Fruit fly (Drosophila melanogaster): ENCODE results near the gene Gr66a.

Gene Gr66a

dm6 chr3L:8338921-8339320 lies 32.1 kb upstream of the Gr66a start, which contains the start of gene Pex2 (continued):
- TF ChIP-seq Deaf1 (tag; optimal IDR thresholded peaks at IDR 0.05) (no peak), CG7786 (GFP tag; optimal IDR thresholded peaks at IDR 0.05) (no peak), CG15514 (GFP tag; optimal IDR thresholded peaks at IDR 0.05) (peak; percentile 38), CG33557 (GFP tag; optimal IDR thresholded peaks at IDR 0.05) (no peak), crp (GFP tag; optimal IDR thresholded peaks at IDR 0.05) (peak in 1 of 2 experiments; percentile 18), bbx (GFP tag; IDR thresholded peaks at IDR 0.05; ENCODE audit: partially characterized antibody) (peak; percentile 48; the same call in 1 of the 2 replicates), CG2116 (GFP tag; optimal IDR thresholded peaks at IDR 0.05) (peak; percentile 73), CG12744 (GFP tag; optimal IDR thresholded peaks at IDR 0.05) (no peak), CG14710 (tag; optimal IDR thresholded peaks at IDR 0.05) (peak; percentile 66), CG15011 (GFP tag; optimal IDR thresholded peaks at IDR 0.05) (no peak), fru (optimal IDR thresholded peaks at IDR 0.05) (no peak), HLH4C (GFP tag; IDR thresholded peaks at IDR 0.05; ENCODE audit: partially characterized antibody) (peak; percentile 37; the same call in 1 of the 3 replicates), crc (GFP tag; optimal IDR thresholded peaks at IDR 0.05) (peak; percentile 27), ranshi (GFP tag; IDR thresholded peaks at IDR 0.05) (no peak), CG6254 (GFP tag; optimal IDR thresholded peaks at IDR 0.05) (no peak), CG16815 (GFP tag; optimal IDR thresholded peaks at IDR 0.05) (no peak), tin (GFP tag; optimal IDR thresholded peaks at IDR 0.05) (no peak), Nf-YC (tag; optimal IDR thresholded peaks at IDR 0.05) (no peak), lab (GFP tag; optimal IDR thresholded peaks at IDR 0.05) (peak; percentile 30), Rfx (GFP tag; IDR thresholded peaks at IDR 0.05) (peak; percentile 23; the same call in 1 of the 2 replicates), CG3407 (GFP tag; optimal IDR thresholded peaks at IDR 0.05) (no peak), CG3726 (GFP tag; IDR thresholded peaks at IDR 0.05) (no peak), CG10979 (tag; optimal IDR thresholded peaks at IDR 0.05) (no peak), dysf (GFP tag; IDR thresholded peaks at IDR 0.05) (no peak), CG1602 (GFP tag; optimal IDR thresholded peaks at IDR 0.05) (no peak), CG9932 (GFP tag; IDR thresholded peaks at IDR 0.05) (peak; percentile 22; the same call in 1 of the 2 replicates), Scr (GFP tag; IDR thresholded peaks at IDR 0.05; ENCODE audit: partially characterized antibody) (peak; percentile 56), ssp (GFP tag; IDR thresholded peaks at IDR 0.05) (no peak), CG12942 (GFP tag; optimal IDR thresholded peaks at IDR 0.05) (no peak), CG9797 (GFP tag; optimal IDR thresholded peaks at IDR 0.05) (no peak), Dek (tag; optimal IDR thresholded peaks at IDR 0.05) (no peak), HLHmδ (GFP tag; optimal IDR thresholded peaks at IDR 0.05) (no peak), slou (GFP tag; optimal IDR thresholded peaks at IDR 0.05) (no peak), CG18262 (tag; optimal IDR thresholded peaks at IDR 0.05) (no peak), CG9817 (tag; optimal IDR thresholded peaks at IDR 0.05) (no peak), CG14050 (GFP tag; IDR thresholded peaks at IDR 0.05) (no peak), HmgZ (tag; optimal IDR thresholded peaks at IDR 0.05) (peak; percentile 76), CG17829 (tag; optimal IDR thresholded peaks at IDR 0.05) (no peak), YL-1 (GFP tag; optimal IDR thresholded peaks at IDR 0.05) (peak; percentile 9), Hr78 (GFP tag; optimal IDR thresholded peaks at IDR 0.05) (peak in 1 of 2 experiments; percentile 60), chinmo (GFP tag; IDR thresholded peaks at IDR 0.05; ENCODE audit: partially characterized antibody) (no peak), Lhr (GFP tag; optimal IDR thresholded peaks at IDR 0.05) (no peak), cg (GFP tag; optimal IDR thresholded peaks at IDR 0.05) (no peak), CG1233 (GFP tag; optimal IDR thresholded peaks at IDR 0.05) (no peak), dm (GFP tag; optimal IDR thresholded peaks at IDR 0.05) (no peak), vfl (GFP tag; optimal IDR thresholded peaks at IDR 0.05) (no peak), Vsx1 (GFP tag; optimal IDR thresholded peaks at IDR 0.05) (peak; percentile 2), CG34224 (GFP tag; IDR thresholded peaks at IDR 0.05; ENCODE audit: partially characterized antibody) (peak; percentile 34; the same call in 1 of the 3 replicates), lilli (GFP tag; optimal IDR thresholded peaks at IDR 0.05) (peak; percentile 25), CoRest (tag; optimal IDR thresholded peaks at IDR 0.05) (peak; percentile 20)
